Fruit fly (Drosophila melanogaster): ENCODE measurements around the gene CG43386.

DNA sequence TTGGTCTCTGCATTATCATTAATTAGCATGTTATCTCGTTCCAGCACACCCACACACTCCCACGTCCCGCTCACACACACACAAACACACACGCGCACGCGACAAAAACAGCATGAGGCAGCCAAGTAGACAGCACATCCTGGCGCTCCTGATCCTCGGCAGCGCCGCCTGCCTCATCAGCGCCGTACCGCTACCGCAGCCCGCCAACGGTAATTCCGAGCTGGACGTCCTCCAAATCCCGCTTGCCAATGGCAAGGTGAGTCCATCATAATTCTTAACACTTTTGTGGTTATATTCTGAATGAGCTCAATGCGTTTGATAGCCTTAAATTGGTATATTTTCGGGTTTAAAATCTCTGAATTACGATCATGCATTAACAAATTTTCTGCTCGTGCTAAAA is 15.7 kb upstream of the CG43386 start:
- TF ChIP-seq HLH106 (tag; optimal IDR thresholded peaks at IDR 0.05) (no peak), br (GFP tag; optimal IDR thresholded peaks at IDR 0.05) (no peak)
